Worm (Caenorhabditis elegans) whole organism, midembryonic: ENCODE measurements around the gene C05B5.12.

Experiments
- T22C8.4 ChIP-seq: fragments of 200-800 bp; sonication (Bioruptor generic); IDR thresholded peaks from 2 replicates; pipeline ENCODE4 v1.3.6; 2022; ENCODE audit warnings: missing genetic modification characterization, missing compliant biosample characterization
- cog-1 ChIP-seq: sonication (generic microtip); optimal IDR thresholded peaks from 2 replicates; lab custom pipeline; 2016; ENCODE audit warnings: missing genetic modification characterization, missing compliant biosample characterization
- flt-1 ChIP-seq: fragments of 200-800 bp; sonication (Bioruptor generic); IDR thresholded peaks from 2 replicates; pipeline ENCODE4 v1.3.6; 2022; ENCODE audit warnings: missing genetic modification characterization, missing compliant biosample characterization
- klf-2 ChIP-seq: fragments of 200-800 bp; sonication (Bioruptor generic); conservative IDR thresholded peaks from 2 replicates; pipeline ENCODE4 v1.3.6; 2022; ENCODE audit warnings: missing genetic modification reagents, missing genetic modification characterization, missing compliant biosample characterization
- med-1 ChIP-seq: sonication (generic microtip); optimal IDR thresholded peaks from 2 replicates; lab custom pipeline; 2017; ENCODE audit warnings: missing genetic modification characterization, mild to moderate bottlenecking, missing compliant biosample characterization, antibody characterized with exemption, missing genetic modification reagents; ENCODE audit not compliant: insufficient read depth
- ref-1 ChIP-seq: fragments of 200-800 bp; sonication (Bioruptor generic); conservative IDR thresholded peaks from 2 replicates; pipeline ENCODE4 v1.3.6; 2022; ENCODE audit warnings: missing genetic modification reagents, missing genetic modification characterization, missing compliant biosample characterization
- tab-1 ChIP-seq: fragments of 200-800 bp; sonication (Bioruptor generic); IDR thresholded peaks from 2 replicates; pipeline ENCODE4 v1.3.6; 2022; ENCODE audit warnings: missing genetic modification characterization, missing compliant biosample characterization
- ztf-23 ChIP-seq: fragments of 200-800 bp; sonication (Bioruptor generic); IDR thresholded peaks from 2 replicates; pipeline ENCODE4 v1.3.6; 2022; ENCODE audit warnings: missing genetic modification reagents, missing genetic modification characterization, missing compliant biosample characterization
- ztf-29 ChIP-seq: fragments of 200-800 bp; sonication (Bioruptor generic); IDR thresholded peaks from 2 replicates; pipeline ENCODE4 v1.3.6; 2022; ENCODE audit warnings: missing genetic modification reagents, missing genetic modification characterization, missing compliant biosample characterization

C05B5.12 gene

DNA sequence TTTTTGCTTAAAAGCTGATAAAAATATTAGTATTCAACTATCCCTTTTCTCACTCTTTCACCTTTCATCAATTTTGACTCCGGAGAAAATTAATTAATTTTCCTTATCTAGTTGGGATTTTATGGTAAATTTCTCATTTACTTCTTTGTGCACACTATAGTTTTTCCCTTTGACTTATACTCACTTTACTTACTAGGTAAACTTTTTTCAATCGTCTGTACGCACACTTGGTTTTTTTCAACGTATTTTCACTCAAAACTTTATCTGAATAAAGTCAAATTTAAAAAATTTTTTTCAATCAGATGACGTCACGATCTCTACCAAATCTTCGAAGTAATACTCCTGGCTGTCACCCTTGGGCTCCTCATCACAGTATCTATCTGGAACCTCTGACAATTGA is 25.0 kb downstream of the C05B5.12 start, which contains the start of gene C05B5.16:
C05B5.16 (plus strand) TSS at position 301 of the 400 bp plus-strand sequence.
- no peak for TF ChIP-seq klf-2 (GFP tag; lab: Robert Waterston, UW)
- no peak for TF ChIP-seq ztf-23 (GFP tag; lab: Robert Waterston, UW)
- TF ChIP-seq ref-1, result no peak
- TF ChIP-seq T22C8.4, result no peak
- TF ChIP-seq ztf-29 (GFP tag; lab: Robert Waterston, UW), result no peak
- TF ChIP-seq med-1 (GFP tag; lab: Kevin White, UChicago), result no peak
- no peak for TF ChIP-seq tab-1 (GFP tag; lab: Robert Waterston, UW)
- TF ChIP-seq cog-1 (tag; lab: Kevin White, UChicago), result no peak
- no peak for TF ChIP-seq flt-1

DNA sequence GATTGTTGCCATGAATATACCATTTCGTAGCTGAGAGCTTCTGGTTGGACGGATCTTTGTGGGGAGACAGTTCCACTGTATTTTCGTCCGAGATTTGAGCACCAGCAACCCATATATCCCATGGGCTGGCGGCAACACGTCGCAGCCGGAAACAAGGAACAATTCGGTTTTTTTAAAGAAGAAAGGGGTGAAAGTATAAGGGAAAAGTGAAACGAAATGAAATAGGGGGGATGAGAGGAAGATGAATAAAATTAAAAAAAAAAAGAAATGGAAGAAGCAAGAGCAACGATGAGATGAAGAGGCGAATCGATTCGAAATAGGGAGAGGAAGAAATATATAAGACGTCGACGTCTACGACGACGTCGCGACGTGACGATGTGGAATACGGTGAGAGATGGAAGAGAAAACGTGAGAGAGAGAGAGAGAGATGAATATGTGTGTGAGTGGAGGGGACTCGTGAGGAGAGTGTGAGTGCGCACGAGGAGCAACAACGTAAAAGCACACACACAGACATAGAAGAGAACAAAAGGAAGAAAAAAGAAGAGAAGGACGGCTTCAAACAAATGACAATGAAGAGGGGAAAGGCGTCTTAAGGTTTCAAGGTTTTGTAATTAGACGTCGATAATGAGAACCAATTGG is 29.4 kb downstream of the C05B5.12 start, which contains the start of gene rgs-1:
rgs-1 (minus strand) TSS at position 146 of the 639 bp plus-strand sequence.
- no peak for TF ChIP-seq ztf-29 (GFP tag; lab: Robert Waterston, UW)
- TF ChIP-seq flt-1, result 0 out of 2 replicates have a peak, but pooled peaks have one; percentile 26
- no peak for TF ChIP-seq med-1 (GFP tag; lab: Kevin White, UChicago)
- no peak for TF ChIP-seq ref-1

DNA sequence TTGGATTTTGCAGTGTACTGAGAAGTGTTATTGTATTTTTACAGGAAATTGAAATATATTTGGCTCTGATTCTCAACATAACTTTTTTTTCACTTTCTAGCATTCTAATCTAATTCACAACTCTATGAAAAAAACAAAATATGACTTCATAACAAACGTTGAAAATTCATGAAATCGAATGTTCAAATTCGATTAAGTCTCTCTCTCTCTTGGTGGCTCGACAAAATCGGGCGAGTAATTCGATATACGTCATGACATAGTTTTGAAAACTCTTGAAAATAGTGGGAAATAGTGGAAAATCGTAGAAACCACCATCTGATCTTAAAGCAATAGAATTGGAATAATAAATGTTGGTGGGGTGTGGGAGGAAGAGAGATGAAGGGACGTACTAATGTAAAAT is 30.8 kb downstream of the C05B5.12 start:
- TF ChIP-seq flt-1 (no peak), med-1 (GFP tag; lab: Kevin White, UChicago) (no peak), ztf-29 (GFP tag; lab: Robert Waterston, UW) (no peak), ztf-23 (GFP tag; lab: Robert Waterston, UW) (no peak), cog-1 (tag; lab: Kevin White, UChicago) (no peak), klf-2 (GFP tag; lab: Robert Waterston, UW) (no peak), ref-1 (no peak), T22C8.4 (no peak), tab-1 (GFP tag; lab: Robert Waterston, UW) (no peak)

DNA sequence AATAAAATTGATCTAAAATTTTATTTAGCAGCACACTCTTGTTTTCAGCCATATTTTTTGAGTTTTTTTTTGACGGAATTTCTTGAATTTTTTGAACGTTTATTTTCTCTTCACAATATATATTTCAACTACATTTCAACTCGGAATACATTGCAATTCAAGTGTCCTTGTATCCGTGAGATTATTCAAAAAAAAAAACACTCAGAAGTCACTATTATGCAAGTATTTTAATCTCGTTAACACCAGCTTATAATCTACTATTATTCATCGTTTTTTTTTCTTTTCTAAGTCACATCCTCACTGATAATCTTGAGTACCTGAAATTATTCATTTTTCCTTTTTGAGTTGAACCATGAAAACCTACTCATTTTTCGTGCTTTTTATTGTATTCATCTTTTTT is 36.3 kb downstream of the C05B5.12 start, which contains the start of gene ins-21:
ins-21 (plus strand) TSS at position 301 of the 400 bp plus-strand sequence.
- TF ChIP-seq ztf-23 (GFP tag; lab: Robert Waterston, UW) (no peak), flt-1 (no peak), ref-1 (no peak), tab-1 (GFP tag; lab: Robert Waterston, UW) (no peak), klf-2 (GFP tag; lab: Robert Waterston, UW) (no peak), med-1 (GFP tag; lab: Kevin White, UChicago) (no peak), cog-1 (tag; lab: Kevin White, UChicago) (no peak), T22C8.4 (no peak), ztf-29 (GFP tag; lab: Robert Waterston, UW) (no peak)

DNA sequence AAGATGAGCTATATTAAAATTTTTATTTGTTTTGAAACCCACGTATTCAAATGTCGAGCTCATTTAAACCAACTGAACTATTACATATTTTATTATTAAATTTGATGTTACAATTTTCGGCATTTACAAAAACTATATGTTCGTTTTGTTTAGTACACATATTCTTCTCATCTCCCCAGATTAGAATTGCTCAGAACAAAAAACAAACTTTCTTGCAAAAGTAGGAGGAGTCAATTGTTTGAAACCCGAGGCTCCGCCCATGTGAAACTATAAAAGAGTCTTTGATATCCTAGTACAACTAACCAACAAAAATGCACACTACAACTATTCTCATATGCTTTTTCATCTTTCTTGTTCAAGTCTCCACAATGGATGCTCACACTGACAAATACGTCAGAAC is 38.8 kb downstream of the C05B5.12 start, which contains the start of gene ins-22:
ins-22 (plus strand) TSS at position 301 of the 400 bp plus-strand sequence.
- TF ChIP-seq ztf-23 (GFP tag; lab: Robert Waterston, UW), result no peak

DNA sequence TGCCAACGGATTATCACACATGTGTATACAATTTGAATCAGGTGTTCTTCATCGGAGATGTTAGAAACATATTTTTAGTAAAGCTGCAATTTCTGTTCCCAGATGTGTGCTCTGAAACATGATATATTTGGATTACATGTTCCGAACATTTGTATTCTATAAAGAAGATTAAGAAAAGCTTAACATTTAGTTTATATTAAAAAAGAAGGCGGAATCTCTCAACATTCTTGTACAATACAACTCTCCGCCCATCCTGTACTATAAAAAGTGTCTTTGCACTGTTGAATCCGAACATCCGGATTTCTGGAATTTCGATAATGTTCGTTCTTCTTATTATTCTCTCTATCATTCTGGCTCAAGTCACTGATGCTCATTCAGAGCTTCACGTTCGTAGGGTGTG is 40.8 kb downstream of the C05B5.12 start, which contains the start of gene ins-23:
ins-23 (plus strand) TSS at position 301 of the 400 bp plus-strand sequence.
- no peak for TF ChIP-seq med-1 (GFP tag; lab: Kevin White, UChicago)
- TF ChIP-seq tab-1 (GFP tag; lab: Robert Waterston, UW), result no peak
- TF ChIP-seq klf-2 (GFP tag; lab: Robert Waterston, UW), result no peak
- no peak for TF ChIP-seq ref-1
- TF ChIP-seq flt-1, result no peak
- no peak for TF ChIP-seq ztf-23 (GFP tag; lab: Robert Waterston, UW)
- TF ChIP-seq T22C8.4, result no peak
- no peak for TF ChIP-seq ztf-29 (GFP tag; lab: Robert Waterston, UW)
- no peak for TF ChIP-seq cog-1 (tag; lab: Kevin White, UChicago)

DNA sequence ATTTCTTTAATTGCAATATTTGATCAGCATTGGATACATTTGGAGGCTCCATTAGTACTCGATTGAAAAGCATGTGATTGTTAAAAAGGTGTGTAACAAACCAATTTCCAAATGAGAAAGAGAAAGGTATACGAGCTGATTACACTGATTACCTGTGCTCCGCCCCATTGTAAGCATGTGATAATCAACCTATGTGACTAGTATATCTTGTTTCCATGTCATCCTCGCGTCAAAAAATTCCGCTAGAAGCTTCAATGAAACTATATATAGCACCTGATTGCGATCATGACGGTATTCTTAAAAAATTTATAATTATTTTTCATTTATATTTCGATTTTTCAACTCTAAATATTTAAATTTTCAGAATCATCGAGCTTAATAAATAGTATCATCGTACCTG is 43.4 kb downstream of the C05B5.12 start, which contains the start of gene M04D8.4:
M04D8.4 (minus strand) TSS at position 101 of the 400 bp plus-strand sequence.
- TF ChIP-seq med-1 (GFP tag; lab: Kevin White, UChicago), result no peak
- no peak for TF ChIP-seq tab-1 (GFP tag; lab: Robert Waterston, UW)
- TF ChIP-seq klf-2 (GFP tag; lab: Robert Waterston, UW), result no peak
- no peak for TF ChIP-seq ztf-29 (GFP tag; lab: Robert Waterston, UW)
- TF ChIP-seq cog-1 (tag; lab: Kevin White, UChicago), result no peak
- no peak for TF ChIP-seq ztf-23 (GFP tag; lab: Robert Waterston, UW)
- TF ChIP-seq T22C8.4, result no peak
- no peak for TF ChIP-seq ref-1
- no peak for TF ChIP-seq flt-1

DNA sequence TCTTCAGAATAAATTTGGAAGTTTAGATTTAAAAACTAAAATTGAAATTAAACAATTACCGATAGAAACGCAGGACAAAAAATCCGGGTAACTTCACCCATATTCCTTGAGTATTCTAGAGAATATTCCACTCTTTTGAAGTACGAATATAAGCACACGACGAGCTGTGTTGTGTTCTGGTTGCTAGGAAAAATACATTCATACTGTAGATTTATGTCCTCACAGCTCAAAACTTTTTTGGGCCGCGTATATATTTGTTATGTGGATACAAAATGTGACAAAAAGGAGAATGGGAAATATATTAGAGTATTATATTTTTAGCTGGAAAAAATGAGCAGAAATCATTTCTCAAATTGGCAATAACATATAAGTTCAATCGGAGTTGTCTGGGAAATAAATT is 46.0 kb downstream of the C05B5.12 start, which contains the start of gene M04D8.5:
M04D8.5 (minus strand) TSS at position 101 of the 400 bp plus-strand sequence.
- TF ChIP-seq klf-2 (GFP tag; lab: Robert Waterston, UW) (no peak), flt-1 (no peak), cog-1 (tag; lab: Kevin White, UChicago) (no peak), T22C8.4 (no peak), ref-1 (no peak), ztf-23 (GFP tag; lab: Robert Waterston, UW) (no peak), med-1 (GFP tag; lab: Kevin White, UChicago) (no peak), tab-1 (GFP tag; lab: Robert Waterston, UW) (no peak), ztf-29 (GFP tag; lab: Robert Waterston, UW) (no peak)

DNA sequence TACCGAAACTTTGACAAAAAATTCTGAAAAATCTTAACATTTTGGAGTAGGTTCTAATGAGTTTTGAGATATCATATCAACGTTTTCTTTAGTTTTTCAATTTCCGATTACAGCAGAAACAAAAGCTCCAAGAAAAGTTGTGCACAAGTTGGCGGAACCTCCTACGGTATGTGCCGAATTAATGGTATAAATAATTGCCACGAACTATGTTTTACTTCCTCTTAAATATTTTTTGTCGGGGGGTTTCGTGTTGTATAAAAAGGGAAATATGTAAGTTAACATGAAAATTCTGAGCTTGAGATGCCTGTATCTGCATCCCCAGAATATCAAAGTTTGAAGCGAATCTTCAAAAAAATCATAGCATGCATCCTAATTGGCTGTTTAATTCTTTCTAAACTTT is 46.7 kb downstream of the C05B5.12 start, which contains the start of gene M04D8.8:
M04D8.8 (plus strand) TSS at position 301 of the 400 bp plus-strand sequence.
- TF ChIP-seq tab-1 (GFP tag; lab: Robert Waterston, UW) (no peak), ref-1 (no peak), ztf-29 (GFP tag; lab: Robert Waterston, UW) (no peak), cog-1 (tag; lab: Kevin White, UChicago) (no peak), klf-2 (GFP tag; lab: Robert Waterston, UW) (no peak), ztf-23 (GFP tag; lab: Robert Waterston, UW) (no peak), T22C8.4 (no peak), flt-1 (no peak), med-1 (GFP tag; lab: Kevin White, UChicago) (no peak)
